Fruit fly (Drosophila melanogaster) whole organism, pupa: ENCODE measurements around the gene CG4267.

Experiments used
- CG8159 ChIP-seq: fragments of 200-800 bp; sonication (Bioruptor generic); optimal IDR thresholded peaks from 3 replicates; lab custom pipeline; 2018; ENCODE audit warnings: missing biosample characterization, mild to moderate bottlenecking, missing genetic modification characterization, moderate library complexity
- EcR ChIP-seq: fragments of 200-800 bp; sonication (Bioruptor generic); optimal IDR thresholded peaks from 3 replicates; lab custom pipeline; 2019; ENCODE audit warnings: missing biosample characterization, missing genetic modification characterization, mild to moderate bottlenecking, moderate library complexity, missing genetic modification reagents
- Pif1A ChIP-seq: fragments of 200-800 bp; sonication (Bioruptor generic); optimal IDR thresholded peaks from 3 replicates; lab custom pipeline; 2016; ENCODE audit warnings: missing biosample characterization, missing genetic modification characterization
- Pif1B ChIP-seq: fragments of 200-800 bp; sonication (Bioruptor generic); optimal IDR thresholded peaks from 3 replicates; lab custom pipeline; 2016; ENCODE audit warnings: missing biosample characterization, missing genetic modification characterization
- Snoo ChIP-seq: fragments of 200-800 bp; sonication (Bioruptor generic); optimal IDR thresholded peaks from 3 replicates; lab custom pipeline; 2017; ENCODE audit warnings: missing biosample characterization, mild to moderate bottlenecking, missing genetic modification characterization, inconsistent platforms
- fd96Ca ChIP-seq: fragments of 200-800 bp; sonication (Bioruptor generic); IDR thresholded peaks from 3 replicates; pipeline ENCODE4 v1.3.6; 2022; ENCODE audit warnings: missing biosample characterization, missing genetic modification characterization
- gl ChIP-seq: fragments of 200-800 bp; sonication (Bioruptor generic); optimal IDR thresholded peaks from 2 replicates; lab custom pipeline; 2018; ENCODE audit warnings: missing biosample characterization, mild to moderate bottlenecking, missing genetic modification characterization
- rn ChIP-seq: fragments of 200-800 bp; sonication (Bioruptor generic); IDR thresholded peaks from 2 replicates; pipeline ENCODE4 v1.3.6; 2022; ENCODE audit warnings: missing biosample characterization, missing genetic modification characterization

DNA sequence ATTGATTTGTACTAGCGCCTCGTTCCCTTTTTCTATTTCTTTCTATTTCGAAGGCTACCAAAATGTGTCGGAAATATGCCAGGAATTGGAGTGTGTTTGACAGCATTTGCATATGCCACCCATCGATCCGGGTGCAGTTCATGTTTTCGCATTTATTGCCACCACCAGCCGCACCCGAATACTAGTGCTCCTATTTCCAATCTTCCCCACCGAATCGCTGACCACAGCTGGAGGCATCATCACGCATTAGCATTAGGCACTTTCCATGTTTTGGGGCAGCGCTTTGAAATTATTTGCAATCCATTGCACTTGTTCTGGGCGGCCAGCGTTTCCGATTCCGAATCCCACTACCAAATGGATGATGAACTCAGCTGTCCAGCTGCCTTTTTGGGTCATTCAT, 45.6 kb downstream of the CG4267 start, which contains the start of gene CG42658:
- TF ChIP-seq CG8159 (tag; lab: Kevin White, UChicago) (no peak), fd96Ca (GFP tag; lab: Robert Waterston, UW) (no peak), EcR (GFP tag; lab: Kevin White, UChicago) (no peak), Snoo (tag; lab: Kevin White, UChicago) (no peak), rn (GFP tag; lab: Robert Waterston, UW) (no peak), Pif1B (GFP tag; lab: Kevin White, UChicago) (no peak), Pif1A (GFP tag; lab: Kevin White, UChicago) (no peak), gl (tag; lab: Kevin White, UChicago) (no peak)
